Worm (Caenorhabditis elegans) whole organism, young adult: ENCODE measurements around the gene R74.8.

ENCODE experiments used
- B0019.2 ChIP-seq: fragments of 200-800 bp; sonication (Bioruptor generic); conservative IDR thresholded peaks from 2 replicates; pipeline ENCODE4 v1.3.6; 2022; ENCODE audit warnings: missing genetic modification reagents, missing genetic modification characterization, missing compliant biosample characterization
- C17E4.6 ChIP-seq: fragments of 200-800 bp; sonication (Bioruptor generic); IDR thresholded peaks from 2 replicates; pipeline ENCODE4 v1.3.6; 2022; ENCODE audit warnings: missing genetic modification reagents, missing genetic modification characterization, missing compliant biosample characterization
- F22D6.2 ChIP-seq: sonication (generic microtip); optimal IDR thresholded peaks from 2 replicates; lab custom pipeline; 2016; ENCODE audit warnings: mild to moderate bottlenecking, missing genetic modification characterization, missing compliant biosample characterization
- F23B12.7 ChIP-seq: sonication (generic microtip); optimal IDR thresholded peaks from 2 replicates; lab custom pipeline; 2017; ENCODE audit warnings: missing genetic modification characterization, mild to moderate bottlenecking, missing compliant biosample characterization, antibody characterized with exemption, moderate library complexity; ENCODE audit not compliant: insufficient read depth
- F39B2.1 ChIP-seq: fragments of 200-800 bp; sonication (Bioruptor generic); IDR thresholded peaks from 2 replicates; pipeline ENCODE4 v1.3.6; 2022; ENCODE audit warnings: missing genetic modification reagents, missing genetic modification characterization, missing compliant biosample characterization
- F52B5.7 ChIP-seq: sonication (generic microtip); optimal IDR thresholded peaks from 2 replicates; lab custom pipeline; 2016; ENCODE audit warnings: mild to moderate bottlenecking, missing genetic modification characterization, missing compliant biosample characterization
- F57A8.1 ChIP-seq: fragments of 200-800 bp; sonication (Bioruptor generic); optimal IDR thresholded peaks from 2 replicates; lab custom pipeline; 2018; ENCODE audit warnings: mild to moderate bottlenecking, missing genetic modification characterization, moderate library complexity, missing compliant biosample characterization
- K12H6.12 ChIP-seq: fragments of 200-800 bp; sonication (Bioruptor generic); optimal IDR thresholded peaks from 2 replicates; lab custom pipeline; 2018; ENCODE audit warnings: mild to moderate bottlenecking, missing genetic modification characterization, missing compliant biosample characterization
- T26A5.8 ChIP-seq: sonication (generic microtip); optimal IDR thresholded peaks from 2 replicates; lab custom pipeline; 2016; ENCODE audit warnings: missing genetic modification characterization, missing compliant biosample characterization
- akir-1 ChIP-seq: fragments of 200-800 bp; sonication (Bioruptor generic); optimal IDR thresholded peaks from 2 replicates; lab custom pipeline; 2018; ENCODE audit warnings: mild to moderate bottlenecking, missing genetic modification characterization, moderate library complexity, missing compliant biosample characterization
- atf-7 ChIP-seq: sonication (generic microtip); optimal IDR thresholded peaks from 2 replicates; lab custom pipeline; 2017; ENCODE audit warnings: mild to moderate bottlenecking, missing genetic modification characterization, missing compliant biosample characterization
- attf-3 ChIP-seq: fragments of 200-800 bp; sonication (Bioruptor generic); conservative IDR thresholded peaks from 2 replicates; pipeline ENCODE4 v1.3.6; 2022; ENCODE audit warnings: missing genetic modification reagents, missing genetic modification characterization, missing compliant biosample characterization
- ceh-27 ChIP-seq: fragments of 200-800 bp; sonication (Bioruptor generic); optimal IDR thresholded peaks from 2 replicates; lab custom pipeline; 2018; ENCODE audit warnings: mild to moderate bottlenecking, missing genetic modification characterization, moderate library complexity, missing compliant biosample characterization
- ceh-91 ChIP-seq: fragments of 200-800 bp; sonication (Bioruptor generic); IDR thresholded peaks from 2 replicates; pipeline ENCODE4 v1.3.6; 2022; ENCODE audit warnings: missing genetic modification reagents, missing genetic modification characterization, missing compliant biosample characterization
- chd-7 ChIP-seq: sonication (generic microtip); optimal IDR thresholded peaks from 2 replicates; lab custom pipeline; 2016; ENCODE audit warnings: mild to moderate bottlenecking, missing genetic modification characterization, moderate library complexity, missing compliant biosample characterization
- dpff-1 ChIP-seq: sonication (generic microtip); optimal IDR thresholded peaks from 2 replicates; lab custom pipeline; 2017; ENCODE audit warnings: mild to moderate bottlenecking, missing genetic modification characterization, missing compliant biosample characterization
- efl-1 ChIP-seq: fragments of 150-350 bp; optimal IDR thresholded peaks from 2 replicates; lab custom pipeline; 2014; ENCODE audit warnings: missing biosample characterization, missing genetic modification reagents, missing genetic modification characterization
- egl-44 ChIP-seq: fragments of 200-800 bp; sonication (Bioruptor generic); IDR thresholded peaks from 2 replicates; pipeline ENCODE4 v1.3.6; 2022; ENCODE audit warnings: missing genetic modification reagents, missing genetic modification characterization, missing compliant biosample characterization
- ets-4 ChIP-seq: fragments of 200-800 bp; sonication (Bioruptor generic); optimal IDR thresholded peaks from 2 replicates; lab custom pipeline; 2018; ENCODE audit warnings: mild to moderate bottlenecking, missing genetic modification characterization, missing compliant biosample characterization
- gei-17 ChIP-seq: fragments of 200-800 bp; sonication (Bioruptor generic); optimal IDR thresholded peaks from 2 replicates; lab custom pipeline; 2018; ENCODE audit warnings: mild to moderate bottlenecking, missing genetic modification characterization, missing compliant biosample characterization
- him-1 ChIP-seq: sonication (generic microtip); optimal IDR thresholded peaks from 2 replicates; lab custom pipeline; 2016; ENCODE audit warnings: missing genotype, missing genetic modification reagents, missing genetic modification characterization, missing compliant biosample characterization
- hmg-20 ChIP-seq: fragments of 200-800 bp; sonication (Bioruptor generic); IDR thresholded peaks from 2 replicates; pipeline ENCODE4 v1.3.6; 2022; ENCODE audit warnings: missing genetic modification reagents, missing genetic modification characterization, missing compliant biosample characterization
- let-526 ChIP-seq: fragments of 200-800 bp; sonication (Bioruptor generic); IDR thresholded peaks from 2 replicates; pipeline ENCODE4 v1.3.6; 2022; ENCODE audit warnings: missing genetic modification reagents, missing genetic modification characterization, missing compliant biosample characterization
- let-607 ChIP-seq, 2 experiments: fragments of 200-800 bp in 1 of 2; sonication (Bioruptor generic) in 1 of 2; sonication (generic microtip) in 1 of 2; optimal IDR thresholded peaks; 2 replicates each; lab custom pipeline; 2016 to 2018; ENCODE audit warnings: mild to moderate bottlenecking in 2 of 2, missing compliant biosample characterization in 2 of 2, missing genetic modification characterization in 2 of 2, moderate library complexity in 2 of 2, missing genotype in 1 of 2
- lin-35 ChIP-seq, 3 experiments: fragments of 150-350 bp in 2 of 3; sonication (generic microtip) in 1 of 3; optimal IDR thresholded peaks; 2 replicates each; lab custom pipeline; 2014 to 2018; ENCODE audit warnings: missing biosample characterization in 3 of 3, missing genetic modification characterization in 3 of 3, missing genetic modification reagents in 3 of 3
- lin-40 ChIP-seq: sonication (generic microtip); optimal IDR thresholded peaks from 2 replicates; lab custom pipeline; 2016; ENCODE audit warnings: missing genetic modification characterization, mild to moderate bottlenecking, missing compliant biosample characterization, missing genotype, missing genetic modification reagents
- lsl-1 ChIP-seq: fragments of 200-800 bp; sonication (Bioruptor generic); optimal IDR thresholded peaks from 2 replicates; lab custom pipeline; 2018; ENCODE audit warnings: mild to moderate bottlenecking, missing genetic modification characterization, moderate library complexity, missing compliant biosample characterization
- lsy-27 ChIP-seq: sonication (generic microtip); optimal IDR thresholded peaks from 2 replicates; lab custom pipeline; 2017; ENCODE audit warnings: missing genetic modification characterization, mild to moderate bottlenecking, missing compliant biosample characterization, antibody characterized with exemption, missing genotype, borderline replicate concordance; ENCODE audit not compliant: insufficient read depth
- madf-10 ChIP-seq: sonication (generic microtip); optimal IDR thresholded peaks from 2 replicates; lab custom pipeline; 2016; ENCODE audit warnings: mild to moderate bottlenecking, missing genetic modification characterization, missing compliant biosample characterization
- mel-28 ChIP-seq: sonication (generic microtip); optimal IDR thresholded peaks from 2 replicates; lab custom pipeline; 2016; ENCODE audit warnings: borderline replicate concordance, mild to moderate bottlenecking, missing genetic modification characterization, missing compliant biosample characterization
- nfyb-1 ChIP-seq: fragments of 200-800 bp; sonication (Bioruptor generic); IDR thresholded peaks from 2 replicates; pipeline ENCODE4 v1.3.6; 2022; ENCODE audit warnings: missing genetic modification reagents, missing genetic modification characterization, missing compliant biosample characterization
- nhr-120 ChIP-seq: fragments of 200-800 bp; sonication (Bioruptor generic); IDR thresholded peaks from 2 replicates; pipeline ENCODE4 v1.3.6; 2022; ENCODE audit warnings: missing genetic modification characterization, missing compliant biosample characterization
- nhr-80 ChIP-seq: sonication (generic microtip); optimal IDR thresholded peaks from 2 replicates; lab custom pipeline; 2016; ENCODE audit warnings: missing genetic modification characterization, missing compliant biosample characterization
- nhr-90 ChIP-seq: sonication (generic microtip); optimal IDR thresholded peaks from 2 replicates; lab custom pipeline; 2016; ENCODE audit warnings: missing genotype, mild to moderate bottlenecking, missing genetic modification characterization, missing compliant biosample characterization
- rcor-1 ChIP-seq: fragments of 200-800 bp; sonication (Bioruptor generic); IDR thresholded peaks from 2 replicates; pipeline ENCODE4 v1.3.6; 2022; ENCODE audit warnings: missing genetic modification reagents, missing genetic modification characterization, missing compliant biosample characterization
- rec-8 ChIP-seq, 2 experiments: sonication (generic microtip); optimal IDR thresholded peaks; 2 replicates each; lab custom pipeline; 2016; ENCODE audit warnings: mild to moderate bottlenecking in 2 of 2, missing genetic modification characterization in 2 of 2, missing genetic modification reagents in 2 of 2, missing genotype in 2 of 2, missing biosample characterization in 1 of 2, missing compliant biosample characterization in 1 of 2, moderate library complexity in 1 of 2
- sea-2 ChIP-seq: fragments of 200-800 bp; sonication (Bioruptor generic); IDR thresholded peaks from 2 replicates; pipeline ENCODE4 v1.3.6; 2022; ENCODE audit warnings: missing genetic modification characterization, missing compliant biosample characterization
- snpc-1.1 ChIP-seq: sonication (generic microtip); optimal IDR thresholded peaks from 2 replicates; lab custom pipeline; 2017; ENCODE audit warnings: missing genetic modification characterization, mild to moderate bottlenecking, missing compliant biosample characterization, antibody characterized with exemption, moderate library complexity, missing genotype, missing genetic modification reagents; ENCODE audit not compliant: insufficient read depth
- tbp1 ChIP-seq: fragments of 200-800 bp; sonication (Bioruptor generic); optimal IDR thresholded peaks from 2 replicates; lab custom pipeline; 2018; ENCODE audit warnings: mild to moderate bottlenecking, missing genetic modification characterization, missing compliant biosample characterization
- unc-62 ChIP-seq: fragments of 150-350 bp; optimal IDR thresholded peaks from 2 replicates; lab custom pipeline; 2014; ENCODE audit warnings: missing biosample characterization, missing genetic modification reagents, missing genetic modification characterization
- xnd-1 ChIP-seq: sonication (generic microtip); optimal IDR thresholded peaks from 2 replicates; lab custom pipeline; 2016; ENCODE audit warnings: missing genotype, missing genetic modification reagents, missing genetic modification characterization, missing compliant biosample characterization
- ztf-18 ChIP-seq: sonication (generic microtip); optimal IDR thresholded peaks from 2 replicates; lab custom pipeline; 2016; ENCODE audit warnings: missing genotype, mild to moderate bottlenecking, missing genetic modification characterization, missing compliant biosample characterization

Gene R74.8

DNA sequence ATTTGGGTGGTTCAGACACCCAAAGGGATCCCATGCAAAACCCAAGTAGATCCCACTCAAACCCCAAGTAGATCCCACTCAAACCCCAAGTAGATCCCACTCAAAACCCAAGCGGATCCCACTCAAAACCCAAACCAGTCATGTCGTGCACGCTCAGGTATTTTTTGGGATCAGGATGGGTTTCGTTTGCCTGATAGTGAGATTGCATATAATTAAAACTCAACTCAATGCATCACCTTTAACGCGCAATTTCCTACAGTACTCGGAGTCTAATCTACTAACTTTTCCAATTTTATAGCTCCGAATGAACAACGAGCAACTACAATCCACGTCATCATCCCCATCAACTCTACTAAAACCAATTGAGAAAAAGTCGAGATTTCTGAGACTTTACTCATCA, 3.1 kb downstream of the R74.8 start, which contains the start of gene phlp-2:
Gene phlp-2, plus strand, starts transcription at position 301 of the 400 bp plus-strand sequence.
- 0 out of 2 replicates have a peak, but pooled peaks have one; percentile 19 for TF ChIP-seq nfyb-1 (GFP tag; lab: Robert Waterston, UW)
- TF ChIP-seq rec-8 (tag; optimal IDR thresholded peaks at IDR 0.05; lab: Kevin White, UChicago) = no peak

DNA sequence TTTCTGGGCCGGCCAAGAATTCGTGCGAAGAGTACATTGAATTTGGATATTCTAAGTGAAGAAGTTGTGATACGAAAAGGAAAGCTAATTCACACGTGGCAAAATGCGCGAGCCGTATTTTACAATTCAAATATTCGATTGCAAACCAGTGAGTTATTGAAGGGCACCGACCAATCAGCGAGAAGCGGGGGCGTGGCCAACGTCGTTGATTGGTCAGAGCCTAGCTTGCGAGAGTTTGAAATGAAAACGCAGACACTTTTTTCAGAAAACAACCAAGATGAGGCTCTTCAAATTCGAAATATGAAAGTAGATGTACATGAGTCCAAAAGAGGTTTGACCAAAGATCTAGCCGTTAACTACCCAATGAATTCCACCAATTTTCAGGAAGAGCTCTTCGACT, 4.6 kb downstream of the R74.8 start:
- no peak for TF ChIP-seq F23B12.7 (tag; lab: Kevin White, UChicago)
- TF ChIP-seq attf-3 (GFP tag; lab: Robert Waterston, UW) = no peak
- peak; percentile 94 for TF ChIP-seq nfyb-1 (GFP tag; lab: Robert Waterston, UW)

DNA sequence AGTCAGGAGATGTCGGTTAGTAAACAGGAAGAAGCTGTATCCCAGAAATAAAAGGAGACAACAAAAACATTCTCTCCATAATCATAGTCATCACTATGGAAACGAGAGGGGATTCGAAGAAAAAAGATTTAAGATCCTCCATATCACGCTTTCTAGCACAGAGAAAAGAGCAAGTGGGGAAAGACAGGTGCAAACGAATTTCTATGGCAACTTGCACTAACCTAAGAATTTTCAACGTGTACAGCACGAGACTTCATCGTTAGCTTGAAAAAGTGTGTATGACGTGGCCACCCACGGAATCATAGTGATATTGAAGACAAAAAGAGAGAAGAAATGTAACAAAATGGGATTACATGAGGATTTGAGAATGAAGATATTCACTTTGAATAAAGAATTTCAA, 14.8 kb downstream of the R74.8 start:
- no peak for TF ChIP-seq ets-4 (GFP tag; lab: Kevin White, UChicago)
- TF ChIP-seq F57A8.1 (GFP tag; lab: Kevin White, UChicago) = no peak
- TF ChIP-seq F39B2.1 = no peak
- no peak for TF ChIP-seq C17E4.6 (GFP tag; lab: Robert Waterston, UW)
- TF ChIP-seq let-526 (GFP tag; lab: Robert Waterston, UW) = no peak
- no peak for TF ChIP-seq F52B5.7 (tag; lab: Kevin White, UChicago)
- TF ChIP-seq rcor-1 (GFP tag; lab: Robert Waterston, UW) = no peak
- TF ChIP-seq F22D6.2 (tag; lab: Kevin White, UChicago) = no peak
- no peak for TF ChIP-seq dpff-1
- TF ChIP-seq xnd-1 (tag; lab: Kevin White, UChicago) = no peak
- TF ChIP-seq ceh-91 = no peak
- TF ChIP-seq sea-2 = no peak
- no peak for TF ChIP-seq hmg-20 (GFP tag; lab: Robert Waterston, UW)
- TF ChIP-seq egl-44 (GFP tag; lab: Robert Waterston, UW) = no peak
- TF ChIP-seq akir-1 = no peak
- TF ChIP-seq ztf-18 (tag; lab: Kevin White, UChicago) = no peak
- TF ChIP-seq B0019.2 = no peak

DNA sequence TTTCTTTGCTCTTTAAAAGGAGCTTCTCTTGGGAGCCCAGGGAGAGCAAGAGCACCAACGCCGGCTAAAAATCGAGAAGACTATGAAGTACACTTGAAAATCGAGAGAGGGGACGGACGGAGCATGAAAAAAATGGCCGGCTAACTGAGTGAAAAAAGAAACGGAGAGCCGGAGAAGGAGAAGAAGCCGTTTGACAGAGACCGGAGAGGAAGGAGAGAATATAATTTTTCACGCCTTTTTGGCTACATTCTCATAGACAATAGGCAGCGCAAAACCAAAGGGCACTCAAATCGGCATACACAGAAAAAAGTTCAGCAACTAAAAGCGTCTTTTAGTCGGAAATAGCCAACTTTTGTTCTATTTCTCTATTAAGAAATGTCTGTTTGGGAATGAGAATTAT, 15.4 kb downstream of the R74.8 start:
- no peak for TF ChIP-seq atf-7 (tag; lab: Kevin White, UChicago)
- no peak for TF ChIP-seq lin-35 (GFP tag; optimal IDR thresholded peaks at IDR 0.05; lab: Kevin White, UChicago)
- no peak for TF ChIP-seq T26A5.8 (tag; lab: Kevin White, UChicago)
- TF ChIP-seq efl-1 (GFP tag; lab: Kevin White, UChicago) = no peak
- TF ChIP-seq ceh-27 (GFP tag; lab: Kevin White, UChicago) = no peak
- TF ChIP-seq madf-10 = no peak
- no peak for TF ChIP-seq snpc-1.1 (tag; lab: Kevin White, UChicago)
- no peak for TF ChIP-seq K12H6.12 (tag; lab: Kevin White, UChicago)

DNA sequence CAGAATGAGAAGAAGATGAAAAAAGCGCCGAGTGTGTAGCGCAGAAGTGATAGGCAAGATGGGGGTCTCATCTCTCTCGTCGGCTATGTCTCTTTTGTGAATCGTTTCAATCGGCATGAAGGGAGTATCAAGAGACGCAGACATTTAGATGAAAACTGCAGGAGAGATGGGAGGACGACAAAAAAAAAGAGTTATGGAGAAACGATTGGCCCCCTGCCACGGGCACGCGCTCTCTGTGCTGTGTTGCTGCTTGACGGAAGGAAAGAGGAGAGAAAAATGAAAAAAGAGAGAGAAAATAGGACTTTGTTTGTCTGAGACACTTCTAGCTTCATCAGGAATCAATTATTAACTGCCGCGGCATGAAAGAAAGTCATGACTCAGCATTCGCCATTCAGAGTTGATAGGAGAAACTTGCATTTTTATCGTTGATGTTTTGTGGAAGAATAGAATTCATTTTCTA, 17.6 kb downstream of the R74.8 start:
- TF ChIP-seq let-607 (tag; optimal IDR thresholded peaks at IDR 0.05; lab: Kevin White, UChicago) = peak in 1 of 2 experiments; percentile 21
- no peak for TF ChIP-seq nhr-120
- peak; percentile 82 for TF ChIP-seq lin-40 (tag; lab: Kevin White, UChicago)
- 0 out of 2 replicates have a peak, but pooled peaks have one; percentile 18 for TF ChIP-seq attf-3 (GFP tag; lab: Robert Waterston, UW)
- TF ChIP-seq ceh-27 (GFP tag; lab: Kevin White, UChicago) = peak; percentile 72
- no peak for TF ChIP-seq gei-17 (GFP tag; lab: Kevin White, UChicago)
- TF ChIP-seq lsy-27 (tag; lab: Kevin White, UChicago) = no peak
- TF ChIP-seq nhr-90 (tag; lab: Kevin White, UChicago) = peak; percentile 13
- no peak for TF ChIP-seq lsl-1 (GFP tag; lab: Kevin White, UChicago)
- TF ChIP-seq him-1 (tag; lab: Kevin White, UChicago) = no peak
- peak; percentile 74 for TF ChIP-seq chd-7 (tag; lab: Kevin White, UChicago)
- TF ChIP-seq tbp1 (GFP tag; lab: Kevin White, UChicago) = peak; percentile 42
- TF ChIP-seq unc-62 (GFP tag; lab: Kevin White, UChicago) = no peak
- TF ChIP-seq mel-28 (tag; lab: Kevin White, UChicago) = no peak
- peak; percentile 91 for TF ChIP-seq nhr-80
